Worm (Caenorhabditis elegans) whole organism, late embryonic: ENCODE measurements around the gene R12H7.4.
A peak's percentile ranks its signal among the peaks of the same experiment; 100 is the strongest.

Experiments
- F13H6.1 ChIP-seq: sonication (generic microtip); optimal IDR thresholded peaks from 2 replicates; lab custom pipeline; 2016; ENCODE audit warnings: missing genetic modification characterization, missing compliant biosample characterization
- K02D7.2 ChIP-seq: sonication (generic microtip); optimal IDR thresholded peaks from 2 replicates; lab custom pipeline; 2017; ENCODE audit warnings: mild to moderate bottlenecking, missing genetic modification characterization, missing compliant biosample characterization
- Y22D7AL.16 ChIP-seq: sonication (generic microtip); optimal IDR thresholded peaks from 2 replicates; lab custom pipeline; 2016; ENCODE audit warnings: missing genetic modification characterization, missing compliant biosample characterization
- ama-1 ChIP-seq: fragments of 150-350 bp; optimal IDR thresholded peaks from 2 replicates; lab custom pipeline; 2014
- ceh-14 ChIP-seq: sonication (generic microtip); optimal IDR thresholded peaks from 2 replicates; lab custom pipeline; 2016; ENCODE audit warnings: missing genotype, missing genetic modification characterization, missing compliant biosample characterization
- ceh-18 ChIP-seq: sonication (generic microtip); optimal IDR thresholded peaks from 2 replicates; lab custom pipeline; 2016; ENCODE audit warnings: missing genetic modification characterization, missing compliant biosample characterization
- ceh-19 ChIP-seq: fragments of 200-800 bp; sonication (Bioruptor generic); optimal IDR thresholded peaks from 2 replicates; lab custom pipeline; 2018; ENCODE audit warnings: mild to moderate bottlenecking, missing genetic modification characterization, missing compliant biosample characterization
- ceh-2 ChIP-seq: sonication (generic microtip); optimal IDR thresholded peaks from 2 replicates; lab custom pipeline; 2016; ENCODE audit warnings: missing genotype, missing genetic modification characterization, missing compliant biosample characterization
- ceh-22 ChIP-seq: sonication (generic microtip); optimal IDR thresholded peaks from 2 replicates; lab custom pipeline; 2017; ENCODE audit warnings: missing biosample characterization, missing genetic modification characterization
- ceh-24 ChIP-seq: sonication (generic microtip); optimal IDR thresholded peaks from 2 replicates; lab custom pipeline; 2016; ENCODE audit warnings: mild to moderate bottlenecking, missing genetic modification characterization, missing compliant biosample characterization
- ceh-30 ChIP-seq: fragments of 150-350 bp; optimal IDR thresholded peaks from 2 replicates; lab custom pipeline; 2014; ENCODE audit warnings: missing biosample characterization, missing genetic modification characterization
- ceh-6 ChIP-seq: fragments of 200-800 bp; sonication (Bioruptor generic); optimal IDR thresholded peaks from 2 replicates; lab custom pipeline; 2018; ENCODE audit warnings: mild to moderate bottlenecking, missing genetic modification characterization, missing compliant biosample characterization
- ceh-9 ChIP-seq: sonication (generic microtip); optimal IDR thresholded peaks from 2 replicates; lab custom pipeline; 2016; ENCODE audit warnings: mild to moderate bottlenecking, missing genetic modification characterization, inconsistent platforms, missing compliant biosample characterization
- che-1 ChIP-seq: sonication (generic microtip); optimal IDR thresholded peaks from 2 replicates; lab custom pipeline; 2016; ENCODE audit warnings: mild to moderate bottlenecking, missing genetic modification characterization, missing compliant biosample characterization
- dmd-4 ChIP-seq: sonication (generic microtip); optimal IDR thresholded peaks from 2 replicates; lab custom pipeline; 2016; ENCODE audit warnings: borderline replicate concordance, missing genetic modification characterization, missing compliant biosample characterization
- dve-1 ChIP-seq: sonication (generic microtip); optimal IDR thresholded peaks from 2 replicates; lab custom pipeline; 2017; ENCODE audit warnings: antibody characterized with exemption, mild to moderate bottlenecking, missing genetic modification characterization, missing compliant biosample characterization
- elt-2 ChIP-seq: sonication (generic microtip); optimal IDR thresholded peaks from 2 replicates; lab custom pipeline; 2016; ENCODE audit warnings: missing genetic modification reagents, missing genetic modification characterization, missing compliant biosample characterization
- elt-4 ChIP-seq: sonication (generic microtip); optimal IDR thresholded peaks from 2 replicates; lab custom pipeline; 2016; ENCODE audit warnings: missing genetic modification characterization, missing compliant biosample characterization
- eyg-1 ChIP-seq: sonication (generic microtip); optimal IDR thresholded peaks from 2 replicates; lab custom pipeline; 2016; ENCODE audit warnings: missing genotype, missing genetic modification characterization, missing compliant biosample characterization
- gmeb-2 ChIP-seq: sonication (generic microtip); optimal IDR thresholded peaks from 2 replicates; lab custom pipeline; 2016; ENCODE audit warnings: missing genetic modification characterization, inconsistent platforms, missing compliant biosample characterization
- hlh-13 ChIP-seq: fragments of 200-800 bp; sonication (Bioruptor generic); optimal IDR thresholded peaks from 2 replicates; lab custom pipeline; 2018; ENCODE audit warnings: mild to moderate bottlenecking, missing genetic modification characterization, missing compliant biosample characterization
- hlh-8 ChIP-seq: sonication (generic microtip); optimal IDR thresholded peaks from 2 replicates; lab custom pipeline; 2016; ENCODE audit warnings: missing genotype, missing genetic modification characterization, missing compliant biosample characterization
- nfya-1 ChIP-seq: sonication (generic microtip); optimal IDR thresholded peaks from 2 replicates; lab custom pipeline; 2017; ENCODE audit warnings: missing genetic modification characterization, mild to moderate bottlenecking, missing compliant biosample characterization, antibody characterized with exemption, moderate library complexity
- npax-4 ChIP-seq: sonication (generic microtip); optimal IDR thresholded peaks from 2 replicates; lab custom pipeline; 2016; ENCODE audit warnings: missing genetic modification characterization, missing compliant biosample characterization
- pax-1 ChIP-seq: fragments of 150-350 bp; optimal IDR thresholded peaks from 2 replicates; lab custom pipeline; 2014; ENCODE audit warnings: missing biosample characterization, missing genetic modification characterization
- pha-2 ChIP-seq: sonication (generic microtip); optimal IDR thresholded peaks from 2 replicates; lab custom pipeline; 2017; ENCODE audit warnings: mild to moderate bottlenecking, missing genetic modification characterization, missing compliant biosample characterization
- pqm-1 ChIP-seq: sonication (generic microtip); optimal IDR thresholded peaks from 2 replicates; lab custom pipeline; 2016; ENCODE audit warnings: missing genetic modification characterization, missing compliant biosample characterization
- pros-1 ChIP-seq: fragments of 150-350 bp; optimal IDR thresholded peaks from 2 replicates; lab custom pipeline; 2014; ENCODE audit warnings: missing biosample characterization, missing genetic modification reagents, missing genetic modification characterization
- sdc-2 ChIP-seq: sonication (generic microtip); optimal IDR thresholded peaks from 2 replicates; lab custom pipeline; 2016; ENCODE audit warnings: missing genotype, missing genetic modification characterization, missing compliant biosample characterization
- sox-4 ChIP-seq: sonication (generic microtip); optimal IDR thresholded peaks from 2 replicates; lab custom pipeline; 2017; ENCODE audit warnings: mild to moderate bottlenecking, missing genetic modification characterization, inconsistent platforms, missing compliant biosample characterization
- syd-9 ChIP-seq: sonication (generic microtip); optimal IDR thresholded peaks from 2 replicates; lab custom pipeline; 2016; ENCODE audit warnings: mild to moderate bottlenecking, missing genetic modification characterization, moderate library complexity, missing compliant biosample characterization
- tbx-2 ChIP-seq: sonication (generic microtip); optimal IDR thresholded peaks from 2 replicates; lab custom pipeline; 2016; ENCODE audit warnings: missing genetic modification characterization, missing compliant biosample characterization
- ttx-3 ChIP-seq: sonication (generic microtip); optimal IDR thresholded peaks from 2 replicates; lab custom pipeline; 2016; ENCODE audit warnings: missing genetic modification reagents, missing genetic modification characterization, missing compliant biosample characterization
- unc-3 ChIP-seq, 2 experiments: fragments of 200-800 bp in 1 of 2; sonication (Bioruptor generic) in 1 of 2; sonication (generic microtip) in 1 of 2; conservative IDR thresholded peaks in 1 of 2; optimal IDR thresholded peaks in 1 of 2; 2 replicates each; pipeline versions ENCODE4 v1.3.6 to Lab custom; 2016 to 2022; ENCODE audit warnings: missing compliant biosample characterization in 2 of 2, missing genetic modification characterization in 2 of 2, missing genetic modification reagents in 1 of 2
- unc-42 ChIP-seq: sonication (generic microtip); optimal IDR thresholded peaks from 2 replicates; lab custom pipeline; 2016; ENCODE audit warnings: missing genotype, missing genetic modification characterization, missing compliant biosample characterization
- unc-86 ChIP-seq: sonication (generic microtip); optimal IDR thresholded peaks from 2 replicates; lab custom pipeline; 2016; ENCODE audit warnings: missing genetic modification characterization, missing compliant biosample characterization
- ztf-16 ChIP-seq: sonication (generic microtip); optimal IDR thresholded peaks from 2 replicates; lab custom pipeline; 2017; ENCODE audit warnings: missing genetic modification characterization, missing compliant biosample characterization

Gene R12H7.4

DNA sequence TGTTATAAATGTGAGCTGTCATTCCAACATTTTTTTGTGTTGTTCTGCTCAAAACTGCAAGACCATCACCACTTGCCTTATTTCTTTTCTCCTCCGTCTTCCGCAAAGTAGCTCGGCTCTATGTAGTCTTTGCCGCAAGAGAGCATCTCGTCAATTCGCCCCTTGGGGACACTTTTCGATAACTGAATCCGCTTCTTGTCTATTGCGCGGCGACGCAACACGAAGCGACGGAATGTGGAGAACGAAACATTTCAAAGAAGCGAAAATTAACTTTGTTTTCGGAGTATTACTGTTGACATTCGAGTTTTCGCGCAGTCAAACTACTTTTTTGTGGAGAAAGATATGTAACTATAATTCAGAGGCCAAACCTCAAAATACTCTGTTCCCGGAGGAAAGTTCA, 18.8 kb upstream of the R12H7.4 start:
- no peak for TF ChIP-seq ceh-30
- peak; percentile 64 for TF ChIP-seq unc-42 (tag; lab: Kevin White, UChicago)

DNA sequence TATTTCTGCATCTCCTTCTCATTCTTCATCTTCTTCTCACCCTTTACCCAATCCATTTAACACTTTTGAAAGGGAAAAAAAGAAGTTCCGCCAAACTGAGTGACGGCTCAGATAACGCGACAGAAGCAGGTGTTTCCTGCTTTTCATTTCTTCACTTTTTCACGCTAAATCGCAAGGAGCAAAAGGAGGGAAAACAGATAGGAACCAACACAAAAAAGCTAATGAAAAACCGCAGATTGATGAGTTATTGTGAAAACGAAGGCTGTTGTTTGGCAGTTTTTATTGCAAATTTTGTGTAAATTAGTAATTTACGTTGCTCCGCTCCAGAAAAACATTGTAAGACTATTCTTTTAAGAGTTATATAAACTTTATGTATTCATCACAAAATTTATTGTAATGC, 16.6 kb upstream of the R12H7.4 start:
- no peak for TF ChIP-seq pqm-1
- TF ChIP-seq hlh-13 (GFP tag; lab: Kevin White, UChicago) = no peak
- TF ChIP-seq hlh-8 (tag; lab: Kevin White, UChicago) = no peak
- TF ChIP-seq ztf-16 (tag; lab: Kevin White, UChicago) = no peak
- no peak for TF ChIP-seq ceh-30
- TF ChIP-seq K02D7.2 (tag; lab: Kevin White, UChicago) = no peak
- TF ChIP-seq che-1 = no peak
- TF ChIP-seq nfya-1 = no peak
- no peak for TF ChIP-seq ceh-9 (tag; lab: Kevin White, UChicago)
- TF ChIP-seq unc-42 (tag; lab: Kevin White, UChicago) = no peak
- no peak for TF ChIP-seq pax-1 (tag; lab: Kevin White, UChicago)
- TF ChIP-seq ama-1 = no peak
- TF ChIP-seq ceh-24 = no peak
- TF ChIP-seq pros-1 = no peak
- TF ChIP-seq ceh-2 = no peak
- TF ChIP-seq sdc-2 (tag; lab: Kevin White, UChicago) = no peak
- no peak for TF ChIP-seq elt-4 (tag; lab: Kevin White, UChicago)
- no peak for TF ChIP-seq Y22D7AL.16 (tag; lab: Kevin White, UChicago)

DNA sequence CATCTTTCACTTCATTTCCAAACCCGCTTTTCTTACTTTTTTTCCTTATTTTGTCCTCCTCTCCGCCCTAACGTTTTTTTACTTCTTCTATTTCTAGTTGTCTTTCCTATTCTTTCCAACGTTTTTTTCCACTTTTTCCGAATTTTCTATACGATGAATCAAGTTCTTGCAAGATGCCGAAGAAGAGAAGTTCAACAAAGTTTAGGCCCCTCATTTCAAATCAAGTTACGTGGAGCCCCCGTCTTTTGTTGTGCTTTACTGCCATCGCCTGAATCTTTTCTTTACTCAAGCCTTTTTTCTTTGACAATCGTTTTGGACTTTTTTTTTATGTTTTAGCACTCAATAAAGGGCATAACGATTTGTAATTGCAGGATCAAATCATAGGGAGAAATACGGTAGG, 15.5 kb upstream of the R12H7.4 start, which contains the start of gene unc-9:
TSS of gene unc-9 (plus strand) at position 370 of the 400 bp plus-strand sequence.
- TF ChIP-seq ceh-19 (GFP tag; lab: Kevin White, UChicago) (no peak), unc-42 (tag; lab: Kevin White, UChicago) (peak; percentile 74)

DNA sequence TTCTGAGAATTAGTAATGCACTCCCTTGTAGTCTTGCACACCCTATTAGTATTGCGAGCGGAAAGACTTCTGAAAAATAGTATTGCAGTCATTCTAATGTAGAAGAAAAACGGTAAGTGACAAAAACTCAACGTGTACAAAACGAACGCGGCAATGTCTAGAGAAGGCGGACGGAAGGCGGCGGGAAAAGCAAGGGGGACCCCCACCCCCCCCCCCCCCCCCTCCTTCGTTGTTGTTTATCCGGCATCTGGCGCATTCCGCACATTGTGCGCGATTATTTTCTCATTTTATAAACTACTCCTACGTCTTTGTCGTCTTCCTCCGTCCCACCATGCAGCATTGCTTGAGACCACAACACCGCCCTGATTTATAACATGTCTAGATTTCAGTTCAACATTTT, 14.6 kb upstream of the R12H7.4 start:
- no peak for TF ChIP-seq elt-2 (tag; lab: Kevin White, UChicago)
- TF ChIP-seq ceh-22 (tag; lab: Kevin White, UChicago) = no peak
- no peak for TF ChIP-seq unc-3 (GFP tag; conservative IDR thresholded peaks at IDR 0.05; lab: Robert Waterston, UW)
- TF ChIP-seq unc-3 (tag; optimal IDR thresholded peaks at IDR 0.05; lab: Kevin White, UChicago) = no peak
- TF ChIP-seq pros-1 = no peak
- no peak for TF ChIP-seq pqm-1
- no peak for TF ChIP-seq eyg-1 (tag; lab: Kevin White, UChicago)
- no peak for TF ChIP-seq ceh-19 (GFP tag; lab: Kevin White, UChicago)
- TF ChIP-seq tbx-2 = no peak
- no peak for TF ChIP-seq ama-1
- TF ChIP-seq ceh-6 = no peak
- no peak for TF ChIP-seq sox-4 (tag; lab: Kevin White, UChicago)
- no peak for TF ChIP-seq npax-4 (tag; lab: Kevin White, UChicago)
- TF ChIP-seq ceh-18 = no peak

DNA sequence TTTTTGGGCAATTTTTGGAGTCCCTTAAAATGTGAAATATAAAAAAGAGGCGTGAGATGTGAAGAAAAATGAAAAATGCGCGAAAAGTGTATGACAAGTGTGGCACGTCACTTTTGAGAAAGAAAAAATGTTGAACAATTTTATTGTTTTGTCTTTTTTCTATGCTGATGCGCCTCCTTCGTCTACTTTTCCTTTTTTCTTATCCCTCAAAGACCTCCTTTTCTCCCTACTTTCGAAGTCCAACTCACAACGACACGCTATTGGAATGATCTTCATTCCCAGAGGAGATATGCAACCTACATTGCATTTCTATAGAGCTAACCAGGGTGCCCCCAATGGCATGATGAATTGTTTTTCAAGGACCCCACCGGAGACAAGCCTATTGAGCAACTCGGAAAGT, 10.9 kb upstream of the R12H7.4 start:
- no peak for TF ChIP-seq ceh-14 (tag; lab: Kevin White, UChicago)
- TF ChIP-seq ttx-3 (tag; lab: Kevin White, UChicago) = no peak
- no peak for TF ChIP-seq hlh-8 (tag; lab: Kevin White, UChicago)
- no peak for TF ChIP-seq unc-3 (GFP tag; conservative IDR thresholded peaks at IDR 0.05; lab: Robert Waterston, UW)
- TF ChIP-seq unc-3 (tag; optimal IDR thresholded peaks at IDR 0.05; lab: Kevin White, UChicago) = no peak
- no peak for TF ChIP-seq unc-86 (tag; lab: Kevin White, UChicago)
- no peak for TF ChIP-seq dmd-4 (tag; lab: Kevin White, UChicago)
- no peak for TF ChIP-seq dve-1 (tag; lab: Kevin White, UChicago)
- no peak for TF ChIP-seq syd-9 (tag; lab: Kevin White, UChicago)
- TF ChIP-seq gmeb-2 (tag; lab: Kevin White, UChicago) = no peak
- no peak for TF ChIP-seq pha-2 (tag; lab: Kevin White, UChicago)
- no peak for TF ChIP-seq nfya-1
- TF ChIP-seq F13H6.1 (tag; lab: Kevin White, UChicago) = no peak
